Worm (Caenorhabditis elegans): ENCODE results near the gene nuaf-3.
"Not testable (repeated sequence)": the region's sequence is repeated elsewhere in the genome, so short reads cannot be mapped to it uniquely, and the experiment has no call there.

Gene nuaf-3

ce11 chrIV:11154425-11155114, 29.5 kb upstream of the nuaf-3 start, which contains the start of gene C08F8.3:
Gene C08F8.3 (plus strand): TSS chrIV:11155044.
- TF ChIP-seq zfp-3 (GFP tag; conservative IDR thresholded peaks at IDR 0.05); dmd-8 (GFP tag; IDR thresholded peaks at IDR 0.05); hmg-1.1 (GFP tag; IDR thresholded peaks at IDR 0.05): not testable (repeated sequence)

ce11 chrIV:11156526-11156925, 27.6 kb upstream of the nuaf-3 start:
- TF ChIP-seq mdt-29 (GFP tag; IDR thresholded peaks at IDR 0.05) (no peak), cey-2 (tag; optimal IDR thresholded peaks at IDR 0.05; ENCODE audit: borderline replicate concordance, insufficient read depth) (no peak), ces-1 (GFP tag; optimal IDR thresholded peaks at IDR 0.05) (no peak), daf-19 (GFP tag; conservative IDR thresholded peaks at IDR 0.05) (no peak), madf-9 (GFP tag; conservative IDR thresholded peaks at IDR 0.05) (no peak), nhr-102 (tag; optimal IDR thresholded peaks at IDR 0.05) (no peak), zfp-3 (GFP tag; conservative IDR thresholded peaks at IDR 0.05) (no peak), ceh-32 (tag; optimal IDR thresholded peaks at IDR 0.05; ENCODE audit: poor library complexity) (no peak)

- TF ChIP-seq snpc-4 (tag; optimal IDR thresholded peaks at IDR 0.05) (no peak), arid-1 (GFP tag; conservative IDR thresholded peaks at IDR 0.05) (no peak), unc-62 (GFP tag; optimal IDR thresholded peaks at IDR 0.05 in 1 of 2) (no peak), unc-62 (tag; optimal IDR thresholded peaks at IDR 0.05) (no peak), T20F7.1 (GFP tag; optimal IDR thresholded peaks at IDR 0.05) (no peak), dve-1 (tag; optimal IDR thresholded peaks at IDR 0.05; ENCODE audit: insufficient read depth) (no peak), sdz-12 (GFP tag; optimal IDR thresholded peaks at IDR 0.05) (no peak), nhr-111 (GFP tag; optimal IDR thresholded peaks at IDR 0.05) (no peak), dmd-8 (GFP tag; IDR thresholded peaks at IDR 0.05) (no peak)
Measured at ce11 chrIV:11159886-11160285, 24.2 kb upstream of the nuaf-3 start, which contains the start of gene mboa-4. Gene mboa-4 (minus strand): TSS chrIV:11159986.

ce11 chrIV:11160707-11161106, 23.4 kb upstream of the nuaf-3 start, which contains the start of gene C08F8.15:
Gene C08F8.15 (minus strand): TSS chrIV:11160807.
- TF ChIP-seq ztf-7 (tag; optimal IDR thresholded peaks at IDR 0.05), result no peak
- TF ChIP-seq snpc-1.2 (GFP tag; IDR thresholded peaks at IDR 0.05), result no peak
- TF ChIP-seq lim-7 (GFP tag; IDR thresholded peaks at IDR 0.05), result no peak
- no peak for TF ChIP-seq lin-38 (GFP tag; IDR thresholded peaks at IDR 0.05)
- no peak for TF ChIP-seq pqm-1 (tag; optimal IDR thresholded peaks at IDR 0.05)
- no peak for TF ChIP-seq dpl-1 (GFP tag; optimal IDR thresholded peaks at IDR 0.05)
- no peak for TF ChIP-seq dmd-9 (GFP tag; IDR thresholded peaks at IDR 0.05)
- TF ChIP-seq saeg-2 (GFP tag; IDR thresholded peaks at IDR 0.05), result no peak
- TF ChIP-seq Y105C5A.15 (GFP tag; IDR thresholded peaks at IDR 0.05), result no peak
- no peak for TF ChIP-seq vab-7 (GFP tag; IDR thresholded peaks at IDR 0.05)
- TF ChIP-seq nhr-76 (tag; optimal IDR thresholded peaks at IDR 0.05), result no peak
- TF ChIP-seq T20F7.1 (GFP tag; optimal IDR thresholded peaks at IDR 0.05), result no peak
- TF ChIP-seq lin-39 (tag; optimal IDR thresholded peaks at IDR 0.05), result no peak
- TF ChIP-seq dve-1 (tag; optimal IDR thresholded peaks at IDR 0.05; ENCODE audit: insufficient read depth), result no peak
- TF ChIP-seq ceh-28 (tag; optimal IDR thresholded peaks at IDR 0.05), result no peak
- TF ChIP-seq mdl-1 (tag; optimal IDR thresholded peaks at IDR 0.05), result no peak
- no peak for TF ChIP-seq tag-97 (GFP tag; IDR thresholded peaks at IDR 0.05)
- TF ChIP-seq ZK546.5 (tag; optimal IDR thresholded peaks at IDR 0.05), result no peak
- no peak for TF ChIP-seq ama-1 (optimal IDR thresholded peaks at IDR 0.05)
